Worm (Caenorhabditis elegans) whole organism, L4 larva: ENCODE measurements around the gene dpy-28.

Experiments
- attf-4 ChIP-seq: sonication (generic microtip); optimal IDR thresholded peaks from 3 replicates; lab custom pipeline; 2017; ENCODE audit warnings: missing biosample characterization, missing genetic modification characterization
- ceh-82 ChIP-seq: sonication (generic microtip); optimal IDR thresholded peaks from 2 replicates; lab custom pipeline; 2017; ENCODE audit warnings: missing biosample characterization, missing genetic modification characterization
- cey-2 ChIP-seq: sonication (generic microtip); optimal IDR thresholded peaks from 3 replicates; lab custom pipeline; 2017; ENCODE audit warnings: missing genetic modification characterization, mild to moderate bottlenecking, missing compliant biosample characterization, antibody characterized with exemption, borderline replicate concordance; ENCODE audit not compliant: insufficient read depth
- nhr-10 ChIP-seq: fragments of 150-350 bp; optimal IDR thresholded peaks from 2 replicates; lab custom pipeline; 2014; ENCODE audit warnings: missing biosample characterization, missing genetic modification characterization
- nhr-237 ChIP-seq: sonication (generic microtip); optimal IDR thresholded peaks from 2 replicates; lab custom pipeline; 2017; ENCODE audit warnings: missing biosample characterization, missing genetic modification characterization
- pha-4 ChIP-seq, 2 experiments: fragments of 150-350 bp in 1 of 2; fragments of 200-800 bp in 1 of 2; sonication (Bioruptor generic) in 1 of 2; IDR thresholded peaks in 1 of 2; optimal IDR thresholded peaks in 1 of 2; 2 replicates each; pipeline versions ENCODE4 v1.3.6 to Lab custom; 2014 to 2022; ENCODE audit warnings: missing genetic modification characterization in 2 of 2, missing genetic modification reagents in 2 of 2, missing biosample characterization in 1 of 2, missing compliant biosample characterization in 1 of 2
- pqm-1 ChIP-seq: sonication (generic microtip); optimal IDR thresholded peaks from 2 replicates; lab custom pipeline; 2017; ENCODE audit warnings: missing biosample characterization, missing genetic modification characterization

ce11 chrIII:10739902-10740301, 23.0 kb upstream of the dpy-28 start:
- TF ChIP-seq pqm-1 (tag; lab: Kevin White, UChicago) (peak; percentile 13), pha-4 (GFP tag; IDR thresholded peaks at IDR 0.05; lab: Robert Waterston, UW) (no peak), pha-4 (tag; optimal IDR thresholded peaks at IDR 0.05; lab: Kevin White, UChicago) (no peak), attf-4 (tag; lab: Kevin White, UChicago) (no peak), cey-2 (tag; lab: Kevin White, UChicago) (no peak), ceh-82 (tag; lab: Kevin White, UChicago) (no peak), nhr-237 (no peak), nhr-10 (tag; lab: Kevin White, UChicago) (no peak)
